Worm (Caenorhabditis elegans) whole organism, L2 larva: ENCODE results near the gene fbxb-97.

Experiments used
- F13H6.1 ChIP-seq: sonication (generic microtip); optimal IDR thresholded peaks from 2 replicates; lab custom pipeline; 2016; ENCODE audit warnings: missing genetic modification characterization, missing compliant biosample characterization
- blmp-1 ChIP-seq: sonication (generic microtip); optimal IDR thresholded peaks from 2 replicates; lab custom pipeline; 2017; ENCODE audit warnings: missing genetic modification characterization, mild to moderate bottlenecking, missing compliant biosample characterization, antibody characterized with exemption, moderate library complexity; ENCODE audit not compliant: insufficient read depth
- ceh-82 ChIP-seq: fragments of 150-350 bp; optimal IDR thresholded peaks from 2 replicates; lab custom pipeline; 2014; ENCODE audit warnings: missing biosample characterization, missing genetic modification characterization
- sem-4 ChIP-seq: fragments of 150-350 bp; optimal IDR thresholded peaks from 2 replicates; lab custom pipeline; 2014; ENCODE audit warnings: missing biosample characterization, missing genetic modification reagents, missing genetic modification characterization
- skn-1 ChIP-seq: sonication (generic microtip); optimal IDR thresholded peaks from 2 replicates; lab custom pipeline; 2017; ENCODE audit warnings: missing biosample characterization, missing genetic modification characterization

DNA sequence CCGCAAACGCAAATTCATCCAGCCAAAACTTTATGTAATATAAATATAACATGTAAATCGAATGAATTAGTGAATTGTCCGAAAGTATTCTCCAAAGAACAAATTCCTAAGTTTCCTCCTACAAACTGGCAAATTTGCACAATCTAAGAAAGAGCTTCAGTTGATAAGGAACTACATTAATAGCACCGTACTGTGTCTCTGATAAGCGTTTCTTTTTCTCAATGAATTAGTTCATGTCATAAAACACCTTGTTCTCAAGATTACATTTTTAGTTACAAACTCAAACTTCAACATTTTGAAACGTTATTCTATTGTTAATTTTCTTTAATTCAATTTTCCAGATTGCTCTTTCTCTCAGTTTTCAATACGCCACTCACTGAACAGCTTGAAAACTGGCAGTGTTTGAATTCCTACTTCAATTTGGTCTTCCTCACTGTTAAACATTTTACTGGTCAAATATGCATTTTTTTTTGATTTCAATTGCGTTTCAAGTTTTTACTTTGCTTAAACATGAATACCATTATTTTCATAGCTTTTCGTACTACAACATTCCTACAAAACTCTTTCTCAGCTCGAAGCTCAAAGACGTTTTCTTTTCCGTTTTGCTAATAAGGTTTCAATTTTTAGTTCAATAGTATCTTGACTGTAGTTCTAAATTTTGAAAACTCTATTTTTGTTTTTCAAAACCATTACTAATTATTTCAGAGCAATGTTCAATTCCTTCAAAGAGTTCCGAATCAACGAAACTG is 17.9 kb upstream of the fbxb-97 start, which contains the start of gene math-15:
- no peak for TF ChIP-seq sem-4 (tag; lab: Kevin White, UChicago)
- no peak for TF ChIP-seq skn-1 (tag; lab: Kevin White, UChicago)
- TF ChIP-seq blmp-1 (tag; lab: Kevin White, UChicago), result no peak
- TF ChIP-seq ceh-82 (tag; lab: Kevin White, UChicago), result no peak
- no peak for TF ChIP-seq F13H6.1 (tag; lab: Kevin White, UChicago)
